Worm (Caenorhabditis elegans) whole organism, L1 larva: ENCODE measurements around the gene slc-17.1.

Experiments used
- C04F5.9 ChIP-seq: sonication (generic microtip); optimal IDR thresholded peaks from 2 replicates; lab custom pipeline; 2016; ENCODE audit warnings: missing genetic modification characterization, missing compliant biosample characterization
- C16A3.4 ChIP-seq: fragments of 150-350 bp; optimal IDR thresholded peaks from 2 replicates; lab custom pipeline; 2014; ENCODE audit warnings: missing biosample characterization, missing genetic modification characterization
- C34B4.2 ChIP-seq: sonication (generic microtip); optimal IDR thresholded peaks from 2 replicates; lab custom pipeline; 2017; ENCODE audit warnings: mild to moderate bottlenecking, missing genetic modification characterization, missing compliant biosample characterization
- Y116A8C.19 ChIP-seq: sonication (generic microtip); optimal IDR thresholded peaks from 2 replicates; lab custom pipeline; 2016; ENCODE audit warnings: missing compliant biosample characterization, missing genetic modification characterization, borderline replicate concordance
- aly-2 ChIP-seq: fragments of 150-350 bp; optimal IDR thresholded peaks from 2 replicates; lab custom pipeline; 2014; ENCODE audit warnings: missing biosample characterization, missing genetic modification characterization
- ama-1 ChIP-seq: fragments of 150-350 bp; optimal IDR thresholded peaks from 2 replicates; lab custom pipeline; 2014
- ceh-82 ChIP-seq, 3 experiments: fragments of 150-350 bp in 1 of 3; sonication (generic microtip) in 2 of 3; optimal IDR thresholded peaks; 2 replicates each; lab custom pipeline; 2014 to 2017; ENCODE audit warnings: missing biosample characterization in 3 of 3, missing genetic modification characterization in 3 of 3
- ceh-88 ChIP-seq: fragments of 200-800 bp; sonication (Bioruptor generic); IDR thresholded peaks from 2 replicates; pipeline ENCODE4 v1.3.6; 2022; ENCODE audit warnings: missing genetic modification characterization, missing compliant biosample characterization
- dpl-1 ChIP-seq, 3 experiments: fragments of 150-350 bp in 2 of 3; sonication (generic microtip) in 1 of 3; optimal IDR thresholded peaks; 2 replicates each; lab custom pipeline; 2014 to 2017; ENCODE audit warnings: missing biosample characterization in 3 of 3, missing genetic modification characterization in 3 of 3, missing genetic modification reagents in 3 of 3
- dsc-1 ChIP-seq: sonication (generic microtip); optimal IDR thresholded peaks from 2 replicates; lab custom pipeline; 2016; ENCODE audit warnings: mild to moderate bottlenecking, missing genetic modification characterization, missing compliant biosample characterization
- egl-13 ChIP-seq: sonication (generic microtip); optimal IDR thresholded peaks from 2 replicates; lab custom pipeline; 2016; ENCODE audit warnings: missing genotype, missing genetic modification reagents, missing genetic modification characterization, missing compliant biosample characterization
- egl-27 ChIP-seq, 2 experiments: fragments of 150-350 bp in 1 of 2; sonication (generic microtip); optimal IDR thresholded peaks; 3 replicates each; lab custom pipeline; 2017 to 2018; ENCODE audit warnings: missing biosample characterization in 2 of 2, missing genetic modification characterization in 2 of 2, missing genetic modification reagents in 2 of 2
- elt-3 ChIP-seq, 6 experiments: fragments of 150-350 bp in 1 of 6; sonication (generic microtip); optimal IDR thresholded peaks; 2 replicates each; lab custom pipeline; 2017 to 2018; ENCODE audit warnings: missing biosample characterization in 6 of 6, missing genetic modification characterization in 6 of 6, inconsistent platforms in 1 of 6
- ets-5 ChIP-seq: fragments of 200-800 bp; sonication (Bioruptor generic); IDR thresholded peaks from 2 replicates; pipeline ENCODE4 v1.3.6; 2022; ENCODE audit warnings: missing genetic modification characterization, missing compliant biosample characterization
- fkh-10 ChIP-seq: sonication (generic microtip); optimal IDR thresholded peaks from 2 replicates; lab custom pipeline; 2017; ENCODE audit warnings: missing biosample characterization, missing genetic modification reagents, missing genetic modification characterization
- lin-35 ChIP-seq, 2 experiments: fragments of 150-350 bp; optimal IDR thresholded peaks; 2 replicates each; lab custom pipeline; 2014; ENCODE audit warnings: missing biosample characterization in 2 of 2, missing genetic modification characterization in 2 of 2, missing genetic modification reagents in 2 of 2
- lin-39 ChIP-seq: fragments of 150-350 bp; optimal IDR thresholded peaks from 2 replicates; lab custom pipeline; 2014; ENCODE audit warnings: missing biosample characterization, missing genetic modification reagents, missing genetic modification characterization
- lir-3 ChIP-seq: sonication (generic microtip); optimal IDR thresholded peaks from 2 replicates; lab custom pipeline; 2016; ENCODE audit warnings: mild to moderate bottlenecking, missing genetic modification characterization, moderate library complexity, missing compliant biosample characterization; ENCODE audit not compliant: poor library complexity
- lsy-2 ChIP-seq, 2 experiments: fragments of 150-350 bp; optimal IDR thresholded peaks; 2 replicates each; lab custom pipeline; 2014; ENCODE audit warnings: missing biosample characterization in 2 of 2, missing genetic modification characterization in 2 of 2
- mab-9 ChIP-seq: fragments of 200-800 bp; sonication (Bioruptor generic); IDR thresholded peaks from 2 replicates; pipeline ENCODE4 v1.3.6; 2022; ENCODE audit warnings: missing genetic modification reagents, missing genetic modification characterization, missing compliant biosample characterization
- mdl-1 ChIP-seq, 2 experiments: fragments of 150-350 bp; optimal IDR thresholded peaks; 2 replicates each; lab custom pipeline; 2014 to 2017; ENCODE audit warnings: missing biosample characterization in 2 of 2, missing genetic modification characterization in 2 of 2, inconsistent platforms in 1 of 2
- nhr-11 ChIP-seq: fragments of 150-350 bp; optimal IDR thresholded peaks from 2 replicates; lab custom pipeline; 2014; ENCODE audit warnings: missing biosample characterization, missing genetic modification characterization
- nhr-12 ChIP-seq: sonication (generic microtip); optimal IDR thresholded peaks from 2 replicates; lab custom pipeline; 2017; ENCODE audit warnings: missing biosample characterization, missing genetic modification characterization
- nhr-20 ChIP-seq: sonication (generic microtip); optimal IDR thresholded peaks from 2 replicates; lab custom pipeline; 2016; ENCODE audit warnings: mild to moderate bottlenecking, missing genetic modification characterization, missing compliant biosample characterization
- nhr-28 ChIP-seq: fragments of 150-350 bp; optimal IDR thresholded peaks from 2 replicates; lab custom pipeline; 2014; ENCODE audit warnings: missing biosample characterization, missing genetic modification characterization
- nhr-47 ChIP-seq: sonication (generic microtip); optimal IDR thresholded peaks from 2 replicates; lab custom pipeline; 2016; ENCODE audit warnings: mild to moderate bottlenecking, missing genetic modification characterization, moderate library complexity, missing compliant biosample characterization
- nhr-71 ChIP-seq: sonication (generic microtip); optimal IDR thresholded peaks from 2 replicates; lab custom pipeline; 2016; ENCODE audit warnings: mild to moderate bottlenecking, missing genetic modification characterization, moderate library complexity, missing compliant biosample characterization
- nhr-76 ChIP-seq: sonication (generic microtip); optimal IDR thresholded peaks from 2 replicates; lab custom pipeline; 2017; ENCODE audit warnings: missing biosample characterization, missing genetic modification characterization
- nhr-77 ChIP-seq: fragments of 150-350 bp; optimal IDR thresholded peaks from 2 replicates; lab custom pipeline; 2014; ENCODE audit warnings: missing biosample characterization, missing genetic modification characterization
- pax-3 ChIP-seq: fragments of 200-800 bp; sonication (Bioruptor generic); optimal IDR thresholded peaks from 2 replicates; lab custom pipeline; 2018; ENCODE audit warnings: mild to moderate bottlenecking, missing genetic modification characterization, moderate library complexity, missing compliant biosample characterization
- pqm-1 ChIP-seq: sonication (generic microtip); optimal IDR thresholded peaks from 3 replicates; lab custom pipeline; 2017; ENCODE audit warnings: missing biosample characterization, missing genetic modification characterization
- skn-1 ChIP-seq: fragments of 150-350 bp; optimal IDR thresholded peaks from 2 replicates; lab custom pipeline; 2014; ENCODE audit warnings: missing biosample characterization, missing genetic modification characterization
- snu-23 ChIP-seq: sonication (generic microtip); optimal IDR thresholded peaks from 2 replicates; lab custom pipeline; 2016; ENCODE audit warnings: missing genetic modification characterization, missing compliant biosample characterization
- sptf-1 ChIP-seq: fragments of 150-350 bp; optimal IDR thresholded peaks from 2 replicates; lab custom pipeline; 2014; ENCODE audit warnings: missing biosample characterization, missing genetic modification characterization
- sup-37 ChIP-seq: fragments of 200-800 bp; sonication (Bioruptor generic); optimal IDR thresholded peaks from 2 replicates; lab custom pipeline; 2018; ENCODE audit warnings: mild to moderate bottlenecking, missing genetic modification characterization, missing compliant biosample characterization
- tbx-2 ChIP-seq: sonication (generic microtip); optimal IDR thresholded peaks from 2 replicates; lab custom pipeline; 2016; ENCODE audit warnings: missing genetic modification characterization, missing compliant biosample characterization
- tlp-1 ChIP-seq: fragments of 150-350 bp; optimal IDR thresholded peaks from 2 replicates; lab custom pipeline; 2014; ENCODE audit warnings: missing biosample characterization, missing genetic modification characterization
- unc-62 ChIP-seq: fragments of 150-350 bp; optimal IDR thresholded peaks from 2 replicates; lab custom pipeline; 2014; ENCODE audit warnings: missing biosample characterization, missing genetic modification reagents, missing genetic modification characterization
- unc-86 ChIP-seq: sonication (generic microtip); optimal IDR thresholded peaks from 2 replicates; lab custom pipeline; 2016; ENCODE audit warnings: missing genetic modification characterization, missing compliant biosample characterization
- unc-98 ChIP-seq: fragments of 200-800 bp; sonication (Bioruptor generic); IDR thresholded peaks from 2 replicates; pipeline ENCODE4 v1.3.6; 2022; ENCODE audit warnings: missing genetic modification characterization, missing compliant biosample characterization
- vab-15 ChIP-seq: sonication (generic microtip); optimal IDR thresholded peaks from 2 replicates; lab custom pipeline; 2017; ENCODE audit warnings: missing genotype, mild to moderate bottlenecking, missing genetic modification characterization, missing compliant biosample characterization
- xbp-1 ChIP-seq: sonication (generic microtip); optimal IDR thresholded peaks from 2 replicates; lab custom pipeline; 2016; ENCODE audit warnings: missing genetic modification characterization, missing compliant biosample characterization
- zip-4 ChIP-seq: fragments of 200-800 bp; sonication (Bioruptor generic); optimal IDR thresholded peaks from 2 replicates; lab custom pipeline; 2018; ENCODE audit warnings: mild to moderate bottlenecking, missing genetic modification characterization, moderate library complexity, missing compliant biosample characterization
- ztf-4 ChIP-seq: fragments of 150-350 bp; optimal IDR thresholded peaks from 2 replicates; lab custom pipeline; 2014; ENCODE audit warnings: missing biosample characterization, missing genetic modification characterization

slc-17.1 gene

DNA sequence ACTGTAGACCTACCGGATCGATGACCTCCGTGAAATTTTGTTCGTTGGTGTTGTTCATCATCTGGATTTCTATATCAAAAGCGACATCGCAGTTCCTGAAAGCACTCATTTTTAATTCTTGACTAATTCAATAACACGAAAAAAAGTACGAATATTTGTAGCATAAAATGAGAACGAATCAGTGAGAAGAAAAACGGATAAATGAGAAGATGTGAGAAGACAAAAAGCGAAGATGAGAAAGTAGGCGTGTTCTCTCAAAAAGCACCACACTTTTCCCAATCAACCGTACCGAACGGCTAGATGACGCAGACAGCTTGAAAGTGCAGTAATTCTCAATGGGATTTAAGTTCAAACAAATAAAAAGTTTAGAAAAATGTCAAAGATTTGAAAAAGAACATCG lies 22.0 kb upstream of the slc-17.1 start, which contains the start of gene npr-24 (continued):
- no peak for TF ChIP-seq mab-9
- no peak for TF ChIP-seq nhr-28 (tag; lab: Kevin White, UChicago)

DNA sequence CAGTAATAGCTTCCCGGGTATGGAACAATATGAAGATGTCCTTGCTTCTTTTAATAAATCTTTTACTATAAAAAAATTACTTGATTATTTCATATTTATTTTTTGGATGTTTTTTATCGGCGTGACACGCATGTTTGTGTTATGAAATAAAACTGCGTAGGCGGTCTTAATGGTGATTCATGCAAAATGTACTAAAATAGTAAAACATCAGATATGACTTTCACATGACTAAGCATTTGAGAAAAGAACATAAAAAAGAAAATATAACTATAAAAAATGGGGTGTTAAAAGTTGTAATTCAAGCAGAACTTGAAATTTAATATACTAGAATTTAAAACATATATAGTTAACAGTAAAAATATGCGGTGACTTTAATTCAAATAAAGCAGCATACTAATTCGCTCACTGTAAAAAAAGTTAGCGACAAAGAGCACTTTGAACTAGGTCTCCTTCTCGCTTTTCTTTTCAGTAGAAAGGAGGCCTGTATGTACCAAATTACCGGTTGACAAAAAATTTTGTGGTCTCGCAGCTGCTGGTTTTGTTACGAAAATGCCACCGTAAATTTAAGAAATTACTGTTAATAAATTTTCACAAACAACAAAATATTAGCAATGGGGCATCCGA lies 17.3 kb upstream of the slc-17.1 start:
- TF ChIP-seq lsy-2 (tag; optimal IDR thresholded peaks at IDR 0.05; lab: Kevin White, UChicago) (peak in 1 of 2 experiments; percentile 10), Y116A8C.19 (tag; lab: Kevin White, UChicago) (no peak), aly-2 (tag; lab: Kevin White, UChicago) (no peak), nhr-47 (tag; lab: Kevin White, UChicago) (peak; percentile 5), ceh-88 (no peak), ceh-82 (tag; optimal IDR thresholded peaks at IDR 0.05; lab: Kevin White, UChicago) (no peak), nhr-20 (tag; lab: Kevin White, UChicago) (peak; percentile 2), lin-39 (tag; lab: Kevin White, UChicago) (no peak), unc-62 (GFP tag; lab: Kevin White, UChicago) (no peak), lin-35 (GFP tag; optimal IDR thresholded peaks at IDR 0.05; lab: Kevin White, UChicago) (no peak), vab-15 (tag; lab: Kevin White, UChicago) (no peak), pax-3 (tag; lab: Kevin White, UChicago) (no peak), ztf-4 (tag; lab: Kevin White, UChicago) (no peak), egl-27 (tag; optimal IDR thresholded peaks at IDR 0.05; lab: Kevin White, UChicago) (no peak), skn-1 (peak; percentile 24), nhr-76 (tag; lab: Kevin White, UChicago) (no peak), snu-23 (GFP tag; lab: Kevin White, UChicago) (no peak), nhr-71 (tag; lab: Kevin White, UChicago) (peak; percentile 18), tlp-1 (tag; lab: Kevin White, UChicago) (no peak), xbp-1 (tag; lab: Kevin White, UChicago) (no peak), sptf-1 (tag; lab: Kevin White, UChicago) (no peak)

ce11 chrX:17479694-17480574 lies 15.2 kb upstream of the slc-17.1 start:
- no peak for TF ChIP-seq nhr-12 (tag; lab: Kevin White, UChicago)
- TF ChIP-seq C16A3.4: peak; percentile 70
- TF ChIP-seq ets-5: no peak
- TF ChIP-seq tlp-1 (tag; lab: Kevin White, UChicago): no peak
- peak; percentile 97 for TF ChIP-seq nhr-20 (tag; lab: Kevin White, UChicago)
- peak; percentile 50 for TF ChIP-seq C34B4.2
- peak; percentile 95 for TF ChIP-seq snu-23 (GFP tag; lab: Kevin White, UChicago)
- peak; percentile 70 for TF ChIP-seq fkh-10 (GFP tag; lab: Kevin White, UChicago)
- peak; percentile 91 for TF ChIP-seq egl-13 (tag; lab: Kevin White, UChicago)
- TF ChIP-seq mab-9: peak; percentile 75
- TF ChIP-seq Y116A8C.19 (tag; lab: Kevin White, UChicago): no peak
- no peak for TF ChIP-seq pqm-1
- peak; percentile 93 for TF ChIP-seq ztf-4 (tag; lab: Kevin White, UChicago)
- peak; percentile 30 to 89 for TF ChIP-seq mdl-1 (tag; optimal IDR thresholded peaks at IDR 0.05; lab: Kevin White, UChicago)
- TF ChIP-seq unc-62 (GFP tag; lab: Kevin White, UChicago): no peak
- peak; percentile 95 for TF ChIP-seq tbx-2
- peak; percentile 62 for TF ChIP-seq nhr-11 (tag; lab: Kevin White, UChicago)
- no peak for TF ChIP-seq nhr-28 (tag; lab: Kevin White, UChicago)
- TF ChIP-seq egl-27 (tag; optimal IDR thresholded peaks at IDR 0.05; lab: Kevin White, UChicago): peak; percentile 54 to 95
- TF ChIP-seq unc-98: peak; percentile 56; the same call in 1 of the 2 replicates
- peak; percentile 96 for TF ChIP-seq dsc-1 (tag; lab: Kevin White, UChicago)
- TF ChIP-seq elt-3 (tag; optimal IDR thresholded peaks at IDR 0.05; lab: Kevin White, UChicago): peak in 2 of 6 experiments; percentile 70 to 73
- TF ChIP-seq unc-86: peak; percentile 94
- peak; percentile 78 for TF ChIP-seq lir-3 (tag; lab: Kevin White, UChicago)
- peak; percentile 79 for TF ChIP-seq zip-4 (GFP tag; lab: Kevin White, UChicago)
- TF ChIP-seq sup-37 (GFP tag; lab: Kevin White, UChicago): peak; percentile 80
- TF ChIP-seq nhr-77: peak; percentile 19
- TF ChIP-seq dpl-1 (GFP tag; optimal IDR thresholded peaks at IDR 0.05; lab: Kevin White, UChicago): peak; percentile 21 to 25 (median 24)
- peak; percentile 68 to 70 for TF ChIP-seq lsy-2 (tag; optimal IDR thresholded peaks at IDR 0.05; lab: Kevin White, UChicago)
- TF ChIP-seq ama-1 (lab: Kevin White, UChicago): no peak
- TF ChIP-seq C04F5.9 (tag; lab: Kevin White, UChicago): peak; percentile 27
- TF ChIP-seq sptf-1 (tag; lab: Kevin White, UChicago): no peak
